Fruit fly (Drosophila melanogaster) whole organism, embryonic: ENCODE measurements around the gene CG17625.

Experiments
- Aef1 ChIP-seq: fragments of 200-800 bp; sonication (Bioruptor generic); IDR thresholded peaks from 3 replicates; pipeline ENCODE4 v1.3.6; 2022; ENCODE audit warnings: missing biosample characterization, missing genetic modification characterization
- CG11560 ChIP-seq: fragments of 200-800 bp; sonication (Bioruptor generic); IDR thresholded peaks from 3 replicates; pipeline ENCODE4 v1.3.6; 2022; ENCODE audit warnings: missing biosample characterization, missing genetic modification characterization
- CG12769 ChIP-seq: fragments of 200-800 bp; sonication (Bioruptor generic); optimal IDR thresholded peaks from 2 replicates; lab custom pipeline; 2019; ENCODE audit warnings: missing biosample characterization, mild to moderate bottlenecking, missing genetic modification characterization, moderate library complexity
- CG15073 ChIP-seq: fragments of 200-800 bp; sonication (Bioruptor generic); optimal IDR thresholded peaks from 2 replicates; lab custom pipeline; 2016; ENCODE audit warnings: missing biosample characterization, missing genetic modification characterization
- CG1602 ChIP-seq: fragments of 200-800 bp; sonication (Bioruptor generic); optimal IDR thresholded peaks from 3 replicates; lab custom pipeline; 2016; ENCODE audit warnings: missing biosample characterization, missing genetic modification characterization
- CG18599 ChIP-seq: fragments of 200-800 bp; sonication (Bioruptor generic); optimal IDR thresholded peaks from 3 replicates; lab custom pipeline; 2017; ENCODE audit warnings: missing biosample characterization, missing genetic modification characterization, mild to moderate bottlenecking, moderate library complexity, missing genetic modification reagents
- CG2199 ChIP-seq: fragments of 200-800 bp; sonication (Bioruptor generic); IDR thresholded peaks from 3 replicates; pipeline ENCODE4 v1.3.6; 2022; ENCODE audit warnings: missing biosample characterization, missing genetic modification characterization
- CG3065 ChIP-seq: fragments of 200-800 bp; sonication (Bioruptor generic); optimal IDR thresholded peaks from 2 replicates; lab custom pipeline; 2016; ENCODE audit warnings: missing biosample characterization, missing genetic modification characterization
- CG3281 ChIP-seq: fragments of 200-800 bp; sonication (Bioruptor generic); optimal IDR thresholded peaks from 3 replicates; lab custom pipeline; 2017; ENCODE audit warnings: missing biosample characterization, mild to moderate bottlenecking, missing genetic modification characterization
- CG3407 ChIP-seq: fragments of 200-800 bp; sonication (Bioruptor generic); optimal IDR thresholded peaks from 2 replicates; lab custom pipeline; 2018; ENCODE audit warnings: missing biosample characterization, mild to moderate bottlenecking, missing genetic modification characterization
- CG4282 ChIP-seq: fragments of 200-800 bp; sonication (Bioruptor generic); optimal IDR thresholded peaks from 2 replicates; lab custom pipeline; 2016; ENCODE audit warnings: missing biosample characterization, missing genetic modification characterization
- CG4404 ChIP-seq: fragments of 200-800 bp; sonication (Bioruptor generic); IDR thresholded peaks from 2 replicates; pipeline ENCODE4 v1.3.6; 2022; ENCODE audit warnings: missing biosample characterization, missing genetic modification characterization
- CG4854 ChIP-seq: fragments of 200-800 bp; sonication (Bioruptor generic); optimal IDR thresholded peaks from 2 replicates; lab custom pipeline; 2016; ENCODE audit warnings: missing biosample characterization, missing genetic modification characterization, inconsistent platforms
- CG6689 ChIP-seq: fragments of 200-800 bp; sonication (Bioruptor generic); IDR thresholded peaks from 2 replicates; pipeline ENCODE4 v1.3.6; 2022; ENCODE audit warnings: missing biosample characterization, missing genetic modification characterization
- Dip3 ChIP-seq: fragments of 200-800 bp; sonication (Bioruptor generic); optimal IDR thresholded peaks from 3 replicates; lab custom pipeline; 2016; ENCODE audit warnings: missing biosample characterization, missing genetic modification characterization
- Ets65A ChIP-seq: fragments of 200-800 bp; sonication (Bioruptor generic); peaks from one replicate; lab custom pipeline; 2016; ENCODE audit warnings: missing biosample characterization, missing genetic modification characterization
- Fer1 ChIP-seq: fragments of 200-800 bp; sonication (Bioruptor generic); optimal IDR thresholded peaks from 2 replicates; lab custom pipeline; 2017; ENCODE audit warnings: missing biosample characterization, mild to moderate bottlenecking, missing genetic modification characterization
- GATAe ChIP-seq: fragments of 200-800 bp; sonication (Bioruptor generic); conservative IDR thresholded peaks from 2 replicates; pipeline ENCODE4 v1.3.6; 2022; ENCODE audit warnings: missing biosample characterization, missing genetic modification characterization
- H2.0 ChIP-seq: fragments of 200-800 bp; sonication (Bioruptor generic); IDR thresholded peaks from 2 replicates; pipeline ENCODE4 v1.3.6; 2022; ENCODE audit warnings: missing biosample characterization, missing genetic modification characterization
- HHEX ChIP-seq: fragments of 200-800 bp; sonication (Bioruptor generic); optimal IDR thresholded peaks from 3 replicates; lab custom pipeline; 2017; ENCODE audit warnings: missing biosample characterization, mild to moderate bottlenecking, missing genetic modification characterization, missing genetic modification reagents
- Hr51 ChIP-seq, 2 experiments: fragments of 200-800 bp; sonication (Bioruptor generic); optimal IDR thresholded peaks; 2 replicates in 1 of 2; 3 replicates in 1 of 2; lab custom pipeline; 2016 to 2018; ENCODE audit warnings: missing biosample characterization in 2 of 2, missing genetic modification characterization in 2 of 2, mild to moderate bottlenecking in 1 of 2, moderate library complexity in 1 of 2
- Lpt ChIP-seq: fragments of >200 bp; optimal IDR thresholded peaks from 2 replicates; lab custom pipeline; 2018; ENCODE audit warnings: missing biosample characterization, missing genetic modification characterization
- MTF-1 ChIP-seq: fragments of 200-800 bp; sonication (Bioruptor generic); optimal IDR thresholded peaks from 2 replicates; lab custom pipeline; 2018; ENCODE audit warnings: missing biosample characterization, mild to moderate bottlenecking, missing genetic modification characterization, borderline replicate concordance
- Mes4 ChIP-seq: fragments of 200-800 bp; sonication (Bioruptor generic); optimal IDR thresholded peaks from 2 replicates; lab custom pipeline; 2016; ENCODE audit warnings: missing biosample characterization, missing genetic modification characterization
- Stat92E ChIP-seq, 3 experiments: fragments of >200 bp in 2 of 3; fragments of 200-800 bp in 1 of 3; sonication (Bioruptor generic) in 1 of 3; optimal IDR thresholded peaks; 2 replicates each; lab custom pipeline; 2017 to 2019; ENCODE audit warnings: missing biosample characterization in 3 of 3, missing genetic modification characterization in 3 of 3, mild to moderate bottlenecking in 1 of 3, moderate library complexity in 1 of 3
- Tbp ChIP-seq: fragments of >200 bp; optimal IDR thresholded peaks from 2 replicates; lab custom pipeline; 2018; ENCODE audit warnings: missing biosample characterization, missing genetic modification characterization
- YL-1 ChIP-seq: fragments of 200-800 bp; sonication (Bioruptor generic); optimal IDR thresholded peaks from 3 replicates; lab custom pipeline; 2017; ENCODE audit warnings: missing biosample characterization, mild to moderate bottlenecking, missing genetic modification characterization
- bigmax ChIP-seq: fragments of 200-800 bp; sonication (Bioruptor generic); optimal IDR thresholded peaks from 2 replicates; lab custom pipeline; 2018; ENCODE audit warnings: missing biosample characterization, mild to moderate bottlenecking, missing genetic modification characterization
- bowl ChIP-seq: fragments of 200-800 bp; sonication (Bioruptor generic); IDR thresholded peaks from 2 replicates; pipeline ENCODE4 v1.3.6; 2022; ENCODE audit warnings: missing biosample characterization, missing genetic modification characterization
- cato ChIP-seq: fragments of 200-800 bp; sonication (Bioruptor generic); optimal IDR thresholded peaks from 2 replicates; lab custom pipeline; 2016; ENCODE audit warnings: missing biosample characterization, missing genetic modification characterization, borderline replicate concordance
- ems ChIP-seq: fragments of 200-800 bp; sonication (Bioruptor generic); optimal IDR thresholded peaks from 3 replicates; lab custom pipeline; 2016; ENCODE audit warnings: missing biosample characterization, missing genetic modification characterization
- gro ChIP-seq: fragments of 200-800 bp; sonication (Bioruptor generic); optimal IDR thresholded peaks from 2 replicates; lab custom pipeline; 2016; ENCODE audit warnings: missing biosample characterization, missing genetic modification characterization
- hb ChIP-seq: fragments of 200-800 bp; sonication (Bioruptor generic); IDR thresholded peaks from 3 replicates; pipeline ENCODE4 v1.3.6; 2022; ENCODE audit warnings: missing biosample characterization, missing genetic modification characterization; ENCODE audit not compliant: partially characterized antibody
- hkb ChIP-seq, 2 experiments: fragments of 200-800 bp in 1 of 2; fragments of >200 bp in 1 of 2; sonication (Bioruptor generic) in 1 of 2; IDR thresholded peaks in 1 of 2; optimal IDR thresholded peaks in 1 of 2; 2 replicates each; pipeline versions ENCODE4 v1.3.6 to Lab custom; 2017 to 2022; ENCODE audit warnings: missing biosample characterization in 1 of 2, missing genetic modification characterization in 1 of 2
- hth ChIP-seq: fragments of >200 bp; optimal IDR thresholded peaks from 2 replicates; lab custom pipeline; 2017; ENCODE audit warnings: inconsistent platforms
- luna ChIP-seq: fragments of 200-800 bp; sonication (Bioruptor generic); optimal IDR thresholded peaks from 2 replicates; lab custom pipeline; 2016; ENCODE audit warnings: missing biosample characterization, missing genetic modification characterization
- nmo ChIP-seq: fragments of 200-800 bp; sonication (Bioruptor generic); optimal IDR thresholded peaks from 2 replicates; lab custom pipeline; 2018; ENCODE audit warnings: missing biosample characterization, mild to moderate bottlenecking, missing genetic modification characterization, moderate library complexity
- onecut ChIP-seq: fragments of 200-800 bp; sonication (Bioruptor generic); IDR thresholded peaks from 2 replicates; pipeline ENCODE4 v1.3.6; 2022; ENCODE audit warnings: missing biosample characterization, missing genetic modification characterization
- pum ChIP-seq: fragments of 200-800 bp; sonication (Bioruptor generic); optimal IDR thresholded peaks from 2 replicates; lab custom pipeline; 2016; ENCODE audit warnings: missing biosample characterization, missing genetic modification characterization
- ranshi ChIP-seq: fragments of 200-800 bp; sonication (Bioruptor generic); IDR thresholded peaks from 2 replicates; pipeline ENCODE4 v1.3.6; 2022; ENCODE audit warnings: missing biosample characterization, missing genetic modification characterization
- sc ChIP-seq, 3 experiments: fragments of >200 bp in 2 of 3; fragments of 200-800 bp in 1 of 3; sonication (Bioruptor generic) in 1 of 3; optimal IDR thresholded peaks; 2 replicates in 2 of 3; 3 replicates in 1 of 3; lab custom pipeline; 2017; ENCODE audit warnings: mild to moderate bottlenecking in 1 of 3, missing biosample characterization in 1 of 3, missing genetic modification characterization in 1 of 3, missing genetic modification reagents in 1 of 3
- scrt ChIP-seq: fragments of 200-800 bp; sonication (Bioruptor generic); optimal IDR thresholded peaks from 2 replicates; lab custom pipeline; 2018; ENCODE audit warnings: missing biosample characterization, mild to moderate bottlenecking, missing genetic modification characterization, moderate library complexity
- seq ChIP-seq: fragments of 200-800 bp; sonication (Bioruptor generic); IDR thresholded peaks from 2 replicates; pipeline ENCODE4 v1.3.6; 2022; ENCODE audit warnings: missing biosample characterization, missing genetic modification characterization
- sim ChIP-seq: fragments of 200-800 bp; sonication (Bioruptor generic); IDR thresholded peaks from 2 replicates; pipeline ENCODE4 v1.3.6; 2022; ENCODE audit warnings: missing biosample characterization, missing genetic modification characterization
- sug ChIP-seq: fragments of 200-800 bp; optimal IDR thresholded peaks from 2 replicates; lab custom pipeline; 2019; ENCODE audit warnings: missing biosample characterization, mild to moderate bottlenecking, missing genetic modification characterization, moderate library complexity
- tgo ChIP-seq: fragments of 200-800 bp; sonication (Bioruptor generic); IDR thresholded peaks from 3 replicates; pipeline ENCODE4 v1.3.6; 2022; ENCODE audit warnings: missing biosample characterization, missing genetic modification characterization
- trh ChIP-seq: fragments of 200-800 bp; sonication (Bioruptor generic); optimal IDR thresholded peaks from 2 replicates; lab custom pipeline; 2016; ENCODE audit warnings: missing biosample characterization, missing genetic modification characterization
- ttk ChIP-seq: fragments of 200-800 bp; sonication (Bioruptor generic); IDR thresholded peaks from 2 replicates; pipeline ENCODE4 v2.1.2; 2022; ENCODE audit warnings: missing biosample characterization, missing genetic modification characterization
- vfl ChIP-seq: fragments of 200-800 bp; sonication (Bioruptor generic); optimal IDR thresholded peaks from 2 replicates; lab custom pipeline; 2016; ENCODE audit warnings: missing biosample characterization, missing genetic modification characterization
- zen2 ChIP-seq: fragments of 200-800 bp; sonication (Bioruptor generic); IDR thresholded peaks from 3 replicates; pipeline ENCODE4 v1.3.6; 2022; ENCODE audit warnings: missing biosample characterization, missing genetic modification characterization; ENCODE audit not compliant: partially characterized antibody
- zf30C ChIP-seq: fragments of 200-800 bp; sonication (Bioruptor generic); optimal IDR thresholded peaks from 3 replicates; lab custom pipeline; 2018; ENCODE audit warnings: missing biosample characterization, mild to moderate bottlenecking, missing genetic modification characterization

Gene CG17625

DNA sequence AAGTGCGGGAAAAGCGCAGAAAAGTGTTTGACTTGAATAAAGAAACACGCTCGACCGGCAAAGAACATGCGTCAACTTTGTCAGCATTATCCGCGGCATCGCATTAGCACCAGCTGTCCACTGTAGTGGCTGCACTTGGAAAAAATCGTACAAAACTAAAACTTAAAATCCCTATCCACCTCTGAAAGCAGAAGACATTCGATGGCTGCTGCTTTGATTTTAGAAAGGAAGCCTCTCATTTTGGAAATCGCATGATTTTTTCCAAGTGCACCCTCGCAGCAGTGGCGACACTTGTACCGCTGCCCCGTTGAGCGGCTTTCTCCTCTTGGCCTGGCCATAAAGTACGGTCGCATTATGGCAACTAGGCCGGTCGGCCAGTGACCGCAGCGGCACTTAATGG lies 22.4 kb upstream of the CG17625 start (continued):
- TF ChIP-seq HHEX (GFP tag; lab: Kevin White, UChicago) (peak; percentile 6), hkb (optimal IDR thresholded peaks at IDR 0.05; lab: Kevin White, UChicago) (no peak), hkb (GFP tag; IDR thresholded peaks at IDR 0.05; lab: Robert Waterston, UW) (peak; percentile 61; the same call in 1 of the 2 replicates), bigmax (GFP tag; lab: Kevin White, UChicago) (no peak), onecut (GFP tag; lab: Robert Waterston, UW) (peak; percentile 26; the same call in 1 of the 2 replicates), bowl (GFP tag; lab: Robert Waterston, UW) (0 out of 2 replicates have a peak, but pooled peaks have one; percentile 23), CG6689 (GFP tag; lab: Robert Waterston, UW) (peak; percentile 57; the same call in 1 of the 2 replicates), cato (GFP tag; lab: Kevin White, UChicago) (no peak), Dip3 (GFP tag; lab: Kevin White, UChicago) (no peak), pum (no peak), Ets65A (no peak), Hr51 (GFP tag; optimal IDR thresholded peaks at IDR 0.05; lab: Kevin White, UChicago) (peak in 1 of 2 experiments; percentile 39), seq (GFP tag; lab: Robert Waterston, UW) (0 out of 2 replicates have a peak, but pooled peaks have one; percentile 44), trh (no peak), zf30C (GFP tag; lab: Kevin White, UChicago) (no peak), CG4854 (GFP tag; lab: Kevin White, UChicago) (no peak), sim (GFP tag; lab: Robert Waterston, UW) (no peak), CG3407 (GFP tag; lab: Kevin White, UChicago) (no peak), Aef1 (GFP tag; lab: Robert Waterston, UW) (no peak), MTF-1 (GFP tag; lab: Kevin White, UChicago) (no peak), CG2199 (no peak), YL-1 (no peak), CG15073 (GFP tag; lab: Kevin White, UChicago) (no peak), Stat92E (GFP tag; optimal IDR thresholded peaks at IDR 0.05; lab: Kevin White, UChicago) (no peak), gro (no peak), vfl (GFP tag; lab: Kevin White, UChicago) (no peak), H2.0 (GFP tag; lab: Robert Waterston, UW) (peak; percentile 54), Lpt (GFP tag; lab: Kevin White, UChicago) (no peak), luna (no peak), Fer1 (GFP tag; lab: Kevin White, UChicago) (no peak), tgo (GFP tag; lab: Robert Waterston, UW) (no peak), CG18599 (GFP tag; lab: Kevin White, UChicago) (peak; percentile 47), Tbp (GFP tag; lab: Kevin White, UChicago) (no peak), hth (lab: Kevin White, UChicago) (no peak), ttk (GFP tag; lab: Robert Waterston, UW) (peak; percentile 47), sug (tag; lab: Kevin White, UChicago) (no peak), scrt (GFP tag; lab: Kevin White, UChicago) (no peak), CG4282 (GFP tag; lab: Kevin White, UChicago) (peak; percentile 2), CG4404 (GFP tag; lab: Robert Waterston, UW) (no peak), CG12769 (peak; percentile 26), Mes4 (GFP tag; lab: Kevin White, UChicago) (peak; percentile 16), CG3281 (GFP tag; lab: Kevin White, UChicago) (no peak), nmo (peak; percentile 59), CG3065 (GFP tag; lab: Kevin White, UChicago) (no peak), sc (optimal IDR thresholded peaks at IDR 0.05; lab: Kevin White, UChicago) (no peak), sc (GFP tag; optimal IDR thresholded peaks at IDR 0.05; lab: Kevin White, UChicago) (peak; percentile 30), ranshi (no peak), zen2 (GFP tag; lab: Robert Waterston, UW) (no peak), CG1602 (GFP tag; lab: Kevin White, UChicago) (peak; percentile 21), ems (GFP tag; lab: Kevin White, UChicago) (no peak), GATAe (no peak), hb (GFP tag; lab: Robert Waterston, UW) (no peak), CG11560 (tag; lab: Robert Waterston, UW) (0 out of 3 replicates have a peak, but pooled peaks have one; percentile 32)
